Worm (Caenorhabditis elegans): ENCODE results near the gene F40F12.3.

DNA sequence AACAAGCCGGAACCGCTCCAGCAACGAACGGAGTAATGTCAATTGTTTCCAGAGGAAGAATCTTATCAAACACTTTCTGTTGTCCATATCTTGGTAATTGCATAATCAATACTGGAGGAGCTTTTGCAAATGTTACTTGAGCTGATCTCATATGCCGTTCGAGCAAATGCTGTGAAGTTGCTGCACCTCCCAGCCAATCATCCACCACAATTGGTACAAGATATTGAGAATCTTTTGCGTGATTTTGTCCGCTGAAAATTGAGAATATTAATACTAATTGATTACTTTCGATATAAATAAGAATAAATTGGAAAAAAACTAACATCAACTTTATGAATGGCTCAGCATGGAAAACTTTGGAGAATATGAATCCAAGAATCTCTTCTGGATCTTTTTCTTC is 20.9 kb downstream of the F40F12.3 start:
- TF ChIP-seq ztf-6 (GFP tag; IDR thresholded peaks at IDR 0.05), result no peak
- TF ChIP-seq hmg-20 (GFP tag; IDR thresholded peaks at IDR 0.05), result no peak
- no peak for TF ChIP-seq xnd-1 (tag; optimal IDR thresholded peaks at IDR 0.05)
- no peak for TF ChIP-seq ets-4 (GFP tag; optimal IDR thresholded peaks at IDR 0.05)
- no peak for TF ChIP-seq F52B5.7 (tag; optimal IDR thresholded peaks at IDR 0.05)
- TF ChIP-seq ceh-27 (GFP tag; optimal IDR thresholded peaks at IDR 0.05), result no peak
- no peak for TF ChIP-seq ZK185.1 (tag; optimal IDR thresholded peaks at IDR 0.05; ENCODE audit: poor library complexity, severe bottlenecking)
- no peak for TF ChIP-seq lin-26 (GFP tag; IDR thresholded peaks at IDR 0.05)
- no peak for TF ChIP-seq egrh-3 (GFP tag; IDR thresholded peaks at IDR 0.05)

Measured in whole organism, young adult.